Fruit fly (Drosophila melanogaster) S2 (cell line): ENCODE data around the gene shep.

ENCODE experiments used
- CG8478 ChIP-seq: fragments of >200 bp; optimal IDR thresholded peaks from 2 replicates; lab custom pipeline; 2018
- CTCF ChIP-seq, 2 experiments: fragments of >200 bp; optimal IDR thresholded peaks; 2 replicates each; lab custom pipeline; 2018

shep gene

DNA sequence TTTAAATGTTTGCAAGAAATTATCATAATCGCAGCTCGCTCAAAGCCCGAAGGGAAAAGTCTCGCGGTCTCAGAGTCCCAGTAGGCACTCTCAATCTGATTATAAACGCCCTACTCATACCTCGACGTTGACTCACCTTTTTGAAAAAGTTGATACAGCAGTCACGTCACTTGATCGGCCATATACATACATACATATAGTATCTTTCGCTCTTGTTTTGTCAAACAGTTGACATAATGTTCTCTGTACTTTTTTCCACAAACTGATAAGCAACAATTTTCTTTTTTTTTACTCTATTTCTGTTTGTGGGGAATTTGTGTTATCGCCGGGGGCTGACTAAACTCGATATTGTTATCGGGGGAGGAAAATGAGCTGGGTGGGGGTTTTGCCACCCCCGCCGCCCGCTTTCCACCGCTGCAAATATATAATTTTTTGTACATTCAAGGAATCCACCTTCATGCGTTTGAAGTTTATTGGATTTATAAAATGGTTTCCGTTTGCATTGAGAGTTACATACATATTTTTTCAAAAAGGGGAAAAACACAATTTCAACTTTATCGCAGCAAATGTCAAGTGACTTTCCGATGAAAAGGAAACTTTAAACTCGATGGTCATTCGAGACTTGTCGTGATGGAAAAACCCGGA is 96.7 kb downstream of the shep start:
- no peak for TF ChIP-seq CTCF (optimal IDR thresholded peaks at IDR 0.05; lab: Kevin White, UChicago)
- TF ChIP-seq CG8478 (lab: Kevin White, UChicago): no peak

dm6 chr3L:5180179-5180578 is 97.6 kb downstream of the shep start:
- TF ChIP-seq CG8478 (lab: Kevin White, UChicago) (no peak), CTCF (optimal IDR thresholded peaks at IDR 0.05; lab: Kevin White, UChicago) (no peak)

dm6 chr3L:5178903-5179302 is 98.8 kb downstream of the shep start:
- TF ChIP-seq CTCF (optimal IDR thresholded peaks at IDR 0.05; lab: Kevin White, UChicago) (no peak), CG8478 (lab: Kevin White, UChicago) (no peak)

DNA sequence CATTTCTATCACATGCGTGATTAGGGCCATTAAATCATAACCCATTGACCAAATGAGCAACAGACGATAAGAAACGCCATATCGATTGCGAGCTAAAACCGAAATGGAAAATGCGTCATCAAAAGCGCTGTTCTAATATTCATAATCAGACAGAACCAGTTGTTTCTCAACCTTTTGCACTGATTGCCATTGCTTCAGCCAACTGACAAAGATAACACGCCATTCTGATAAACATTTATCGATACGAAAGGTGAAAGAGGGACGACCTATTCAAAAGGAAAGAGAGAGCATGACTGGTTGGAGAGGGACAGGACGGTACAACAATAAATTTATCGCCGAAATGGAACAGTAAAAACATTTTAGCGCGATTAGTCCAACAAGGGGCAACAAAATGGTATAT is 101.0 kb downstream of the shep start:
- TF ChIP-seq CTCF (optimal IDR thresholded peaks at IDR 0.05; lab: Kevin White, UChicago): no peak
- no peak for TF ChIP-seq CG8478 (lab: Kevin White, UChicago)

dm6 chr3L:5176071-5176470 is 101.7 kb downstream of the shep start:
- TF ChIP-seq CTCF (optimal IDR thresholded peaks at IDR 0.05; lab: Kevin White, UChicago) (no peak), CG8478 (lab: Kevin White, UChicago) (no peak)

DNA sequence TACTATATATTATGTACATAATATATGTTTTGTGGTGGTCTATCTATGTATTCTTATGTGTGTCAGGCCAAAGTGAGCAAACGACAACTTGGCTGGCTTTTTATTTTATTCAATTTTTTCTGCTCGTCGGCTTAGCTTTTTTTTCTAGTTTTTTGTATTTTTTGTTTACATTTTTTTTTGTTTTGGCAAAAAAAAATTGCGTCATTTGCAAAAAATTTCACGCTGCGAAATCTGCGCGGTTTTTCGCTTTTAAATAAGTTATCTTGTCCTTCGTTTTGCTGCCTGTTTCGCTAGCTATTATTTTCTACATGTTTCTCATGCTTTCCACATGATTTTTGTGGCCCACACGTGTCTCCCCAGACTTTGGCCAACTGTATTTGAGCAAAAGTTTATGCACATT is 105.3 kb downstream of the shep start:
- TF ChIP-seq CG8478 (lab: Kevin White, UChicago): no peak
- TF ChIP-seq CTCF (optimal IDR thresholded peaks at IDR 0.05; lab: Kevin White, UChicago): no peak

dm6 chr3L:5154917-5155613 is 122.7 kb downstream of the shep start:
- TF ChIP-seq CTCF (optimal IDR thresholded peaks at IDR 0.05; lab: Kevin White, UChicago) (no peak), CG8478 (lab: Kevin White, UChicago) (no peak)

dm6 chr3L:5152354-5152806 is 125.4 kb downstream of the shep start, which contains the start of the genes Gen and Srp54k:
Gen (minus strand) TSS chr3L:5152376.
Srp54k (plus strand) TSS chr3L:5152678.
- TF ChIP-seq CG8478 (lab: Kevin White, UChicago) (no peak), CTCF (optimal IDR thresholded peaks at IDR 0.05; lab: Kevin White, UChicago) (no peak)

DNA sequence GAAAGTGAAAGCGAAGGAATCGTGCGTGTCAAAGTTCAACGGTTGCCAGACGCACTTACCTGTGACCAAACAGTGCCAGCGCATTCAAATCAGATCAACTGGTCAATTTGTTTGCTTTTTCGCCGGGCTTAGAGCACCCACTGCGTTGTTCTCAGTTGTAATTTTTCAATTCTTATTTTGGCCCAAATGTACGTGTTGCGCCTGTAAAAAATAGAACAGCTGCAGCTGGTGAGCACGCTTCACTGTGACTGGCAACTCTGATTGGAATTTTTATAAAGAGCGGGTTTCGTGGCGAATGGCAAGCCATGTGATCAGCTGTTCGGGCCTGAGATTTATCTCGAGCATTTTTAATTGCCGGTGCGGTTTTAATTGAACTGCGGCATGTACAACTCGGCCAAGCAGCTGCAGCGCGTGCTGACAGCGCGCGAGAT is 131.9 kb downstream of the shep start, which contains the start of the genes Fitm and AlaRS-m:
Gene Fitm, minus strand, starts transcription at position 250 of the 431 bp plus-strand sequence.
Gene AlaRS-m, plus strand, starts transcription at position 285 of the 431 bp plus-strand sequence.
- no peak for TF ChIP-seq CG8478 (lab: Kevin White, UChicago)
- TF ChIP-seq CTCF (optimal IDR thresholded peaks at IDR 0.05; lab: Kevin White, UChicago): no peak

DNA sequence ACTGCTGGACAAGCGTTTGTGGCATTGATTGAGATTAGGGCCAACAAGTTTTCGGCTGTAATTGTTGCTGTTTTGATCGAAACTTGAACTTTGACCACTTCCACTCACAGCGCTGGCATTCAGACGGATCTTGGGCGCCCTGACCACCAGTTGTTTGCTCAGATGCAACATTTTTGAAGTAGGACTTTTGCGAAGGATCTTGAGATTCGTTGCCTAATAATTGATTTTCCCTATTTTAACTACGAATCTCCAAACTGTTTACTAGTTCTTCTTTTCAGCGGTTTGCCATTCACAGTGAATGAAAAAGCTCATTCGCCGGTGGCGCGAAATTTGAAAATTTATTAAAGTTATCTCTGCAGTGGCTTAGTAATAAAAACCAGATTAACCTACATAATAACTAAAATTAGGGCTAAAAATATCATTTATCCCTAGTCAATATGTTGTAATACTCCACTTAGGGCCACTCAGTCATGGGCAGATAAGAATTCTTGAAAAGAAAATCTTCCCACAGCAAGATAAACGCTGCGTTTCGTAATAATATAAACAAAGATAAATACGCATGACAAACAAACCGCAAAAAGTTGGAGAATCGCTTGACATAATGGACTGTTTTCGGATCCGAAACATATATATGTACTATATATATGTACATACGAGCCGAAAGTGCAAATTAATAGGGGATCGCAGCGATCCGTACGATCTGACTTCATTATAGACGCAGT is 136.2 kb downstream of the shep start, which contains the start of the genes Dhrs4 and Gdap1:
Gene Dhrs4, minus strand, starts transcription at position 267 of the 722 bp plus-strand sequence.
Gene Gdap1, plus strand, starts transcription at position 574 of the 722 bp plus-strand sequence.
- TF ChIP-seq CTCF (optimal IDR thresholded peaks at IDR 0.05; lab: Kevin White, UChicago): no peak
- TF ChIP-seq CG8478 (lab: Kevin White, UChicago): no peak

- TF ChIP-seq CTCF (optimal IDR thresholded peaks at IDR 0.05; lab: Kevin White, UChicago) (no peak), CG8478 (lab: Kevin White, UChicago) (no peak)
Observed at dm6 chr3L:5139312-5139711, 138.4 kb downstream of the shep start, which contains the start of the genes Tcs5 and CHMP2B. Tcs5 (minus strand) TSS chr3L:5139395. CHMP2B (plus strand) TSS chr3L:5139619.

DNA sequence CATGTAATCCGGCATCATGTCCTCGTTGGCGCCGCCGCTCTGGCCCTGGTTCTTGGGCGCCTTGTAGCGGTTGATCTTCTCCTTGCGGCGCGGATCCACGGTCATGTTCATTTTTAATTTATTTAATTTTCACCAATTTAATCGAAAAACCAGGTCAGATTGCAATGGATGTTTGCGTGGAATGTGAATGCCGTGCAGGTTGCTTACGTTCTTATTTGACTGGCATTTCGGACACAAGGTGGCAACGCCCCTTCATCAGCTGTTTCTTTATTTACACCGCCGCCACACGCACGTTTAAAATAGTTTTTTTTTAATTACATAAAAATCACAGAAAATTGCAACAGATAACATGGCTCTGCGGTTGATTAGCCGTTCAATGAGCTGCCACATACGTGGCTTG is 141.6 kb downstream of the shep start, which contains the start of the genes CG10674 and CG4611:
Gene CG10674, minus strand, starts transcription at position 170 of the 400 bp plus-strand sequence.
Gene CG4611, plus strand, starts transcription at position 254 of the 400 bp plus-strand sequence.
- TF ChIP-seq CG8478 (lab: Kevin White, UChicago) (no peak), CTCF (optimal IDR thresholded peaks at IDR 0.05; lab: Kevin White, UChicago) (no peak)

- TF ChIP-seq CG8478 (lab: Kevin White, UChicago) (no peak), CTCF (optimal IDR thresholded peaks at IDR 0.05; lab: Kevin White, UChicago) (no peak)
Observed at dm6 chr3L:5133704-5134430, 143.9 kb downstream of the shep start, which contains the start of gene Yod1. Yod1 (plus strand) TSS chr3L:5133871.
